Fruit fly (Drosophila melanogaster) whole organism: ENCODE data around the gene P5cr-2.

Experiments
- CG8478 ChIP-seq: fragments of >200 bp; optimal IDR thresholded peaks from 2 replicates; lab custom pipeline; 2018; ENCODE audit warnings: inconsistent platforms
- Dll ChIP-seq: fragments of >200 bp; optimal IDR thresholded peaks from 2 replicates; lab custom pipeline; 2017
- EcR ChIP-seq, 2 experiments: fragments of >200 bp; optimal IDR thresholded peaks; 2 replicates each; lab custom pipeline; 2017; ENCODE audit warnings: missing biosample characterization in 2 of 2, missing genetic modification characterization in 2 of 2, missing genetic modification reagents in 2 of 2
- pan ChIP-seq: fragments of >200 bp; optimal IDR thresholded peaks from 2 replicates; lab custom pipeline; 2017
- psq ChIP-seq: fragments of >200 bp; optimal IDR thresholded peaks from 2 replicates; lab custom pipeline; 2017
- usp ChIP-seq: fragments of >200 bp; optimal IDR thresholded peaks from 2 replicates; lab custom pipeline; 2017; ENCODE audit warnings: missing biosample characterization, missing genetic modification characterization, mixed read lengths

dm6 chr3R:17530400-17530799 is 4.2 kb upstream of the P5cr-2 start:
- TF ChIP-seq Dll (lab: Kevin White, UChicago) (no peak), usp (GFP tag; lab: Kevin White, UChicago) (no peak), CG8478 (lab: Kevin White, UChicago) (no peak), pan (no peak), psq (no peak), EcR (GFP tag; optimal IDR thresholded peaks at IDR 0.05; lab: Kevin White, UChicago) (no peak)
